Worm (Caenorhabditis elegans) whole organism, dauer: ENCODE measurements around the gene poml-1.

Experiments
- unc-62 ChIP-seq: sonication (generic microtip); optimal IDR thresholded peaks from 2 replicates; lab custom pipeline; 2017; ENCODE audit warnings: missing biosample characterization, missing genetic modification reagents, missing genetic modification characterization

The poml-1 gene

ce11 chrX:13697520-13697919 is 25.2 kb downstream of the poml-1 start:
- TF ChIP-seq unc-62 (GFP tag; lab: Kevin White, UChicago): no peak

- no peak for TF ChIP-seq unc-62 (GFP tag; lab: Kevin White, UChicago)
Measured at ce11 chrX:13696152-13696551, 26.6 kb downstream of the poml-1 start.

ce11 chrX:13690333-13690732 is 32.4 kb downstream of the poml-1 start:
- no peak for TF ChIP-seq unc-62 (GFP tag; lab: Kevin White, UChicago)

- no peak for TF ChIP-seq unc-62 (GFP tag; lab: Kevin White, UChicago)
Measured at ce11 chrX:13687655-13688054, 35.1 kb downstream of the poml-1 start, which contains the start of gene adm-2. adm-2 (plus strand) TSS chrX:13687955.

ce11 chrX:13687111-13687512 is 35.6 kb downstream of the poml-1 start:
- no peak for TF ChIP-seq unc-62 (GFP tag; lab: Kevin White, UChicago)

- no peak for TF ChIP-seq unc-62 (GFP tag; lab: Kevin White, UChicago)
Measured at ce11 chrX:13685725-13686124, 37.0 kb downstream of the poml-1 start.

- TF ChIP-seq unc-62 (GFP tag; lab: Kevin White, UChicago): no peak
Measured at ce11 chrX:13676892-13677291, 45.8 kb downstream of the poml-1 start, which contains the start of gene gck-4. gck-4 (plus strand) TSS chrX:13677192.

- no peak for TF ChIP-seq unc-62 (GFP tag; lab: Kevin White, UChicago)
Measured at ce11 chrX:13675444-13675843, 47.3 kb downstream of the poml-1 start.

ce11 chrX:13672622-13673021 is 50.1 kb downstream of the poml-1 start:
- no peak for TF ChIP-seq unc-62 (GFP tag; lab: Kevin White, UChicago)

ce11 chrX:13670966-13671365 is 51.8 kb downstream of the poml-1 start:
- TF ChIP-seq unc-62 (GFP tag; lab: Kevin White, UChicago): no peak

- no peak for TF ChIP-seq unc-62 (GFP tag; lab: Kevin White, UChicago)
Measured at ce11 chrX:13669641-13670040, 53.1 kb downstream of the poml-1 start.
